Worm (Caenorhabditis elegans) whole organism, L4 larva: ENCODE data around the gene adt-1.

ENCODE experiments used
- T26A8.4 ChIP-seq: fragments of 200-800 bp; sonication (Bioruptor generic); IDR thresholded peaks from 2 replicates; pipeline ENCODE4 v1.3.6; 2022; ENCODE audit warnings: missing genetic modification characterization, missing compliant biosample characterization
- lin-29 ChIP-seq: fragments of 200-800 bp; sonication (Bioruptor generic); IDR thresholded peaks from 2 replicates; pipeline ENCODE4 v1.3.6; 2022; ENCODE audit warnings: missing genetic modification reagents, missing genetic modification characterization, missing compliant biosample characterization
- mes-2 ChIP-seq: sonication (generic microtip); optimal IDR thresholded peaks from 2 replicates; lab custom pipeline; 2016; ENCODE audit warnings: missing genotype, mild to moderate bottlenecking, missing genetic modification characterization, missing compliant biosample characterization; ENCODE audit not compliant: poor library complexity, severe bottlenecking
- set-16 ChIP-seq: fragments of 200-800 bp; sonication (Bioruptor generic); IDR thresholded peaks from 2 replicates; pipeline ENCODE4 v1.3.6; 2022; ENCODE audit warnings: missing genetic modification reagents, missing genetic modification characterization, missing compliant biosample characterization
- tra-1 ChIP-seq: fragments of 200-800 bp; sonication (Bioruptor generic); IDR thresholded peaks from 2 replicates; pipeline ENCODE4 v1.3.6; 2022; ENCODE audit warnings: missing genetic modification reagents, missing genetic modification characterization, missing compliant biosample characterization
- unc-130 ChIP-seq: sonication (generic microtip); optimal IDR thresholded peaks from 2 replicates; lab custom pipeline; 2016; ENCODE audit warnings: missing genetic modification reagents, missing genetic modification characterization, missing compliant biosample characterization

- TF ChIP-seq set-16 (GFP tag; lab: Robert Waterston, UW) (no peak), tra-1 (GFP tag; lab: Robert Waterston, UW) (no peak), lin-29 (GFP tag; lab: Robert Waterston, UW) (no peak), mes-2 (tag; lab: Kevin White, UChicago) (no peak), unc-130 (GFP tag; lab: Kevin White, UChicago) (no peak), T26A8.4 (GFP tag; lab: Robert Waterston, UW) (no peak)
Measured at ce11 chrX:12691740-12692383, 13.2 kb downstream of the adt-1 start.
